Comparison of ENCODE assay signal across 3 worm cellular contexts in the genomic region with DNA sequence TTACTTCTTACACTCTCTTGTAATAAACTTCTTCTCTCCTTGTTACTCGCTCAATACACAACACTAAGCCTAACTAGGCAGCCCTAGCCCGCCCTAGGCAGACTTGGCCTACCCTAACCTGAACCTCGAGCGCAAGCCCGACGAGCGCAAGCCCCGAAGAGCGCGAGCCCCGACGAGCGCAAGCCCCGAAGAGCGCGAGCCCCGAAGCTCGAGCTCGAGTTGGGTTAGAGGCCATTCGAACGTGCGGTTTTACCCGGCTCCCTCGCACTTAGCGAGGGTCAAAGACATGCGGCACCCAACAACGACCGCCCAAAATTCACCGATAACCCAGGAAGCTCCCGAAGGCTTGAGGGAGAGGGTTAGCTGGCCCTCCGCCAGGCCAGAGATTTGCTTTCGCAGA.
TF ChIP-seq lines count a peak whose summit lies in the region.

No protein-coding gene starts in this region.

TF ChIP-seq in whole organism, L4 larva, 104 proteins besides CTCF, POLR2A, EP300 and RAD21:
- TF ChIP-seq php-3 (GFP tag; IDR thresholded peaks at IDR 0.05; lab: Robert Waterston, UW) (0 out of 2 replicates have a peak, but pooled peaks have one; percentile 15), set-16 (GFP tag; IDR thresholded peaks at IDR 0.05; lab: Robert Waterston, UW) (peak; percentile 97), ctbp-1 (GFP tag; IDR thresholded peaks at IDR 0.05; lab: Robert Waterston, UW) (0 out of 2 replicates have a peak, but pooled peaks have one; percentile 8), egl-43 (GFP tag; IDR thresholded peaks at IDR 0.05; lab: Robert Waterston, UW) (peak; percentile 38; the same call in 1 of the 2 replicates)

TF ChIP-seq in whole organism, midembryonic, 9 proteins besides CTCF, POLR2A, EP300 and RAD21:
- TF ChIP-seq ztf-29 (GFP tag; IDR thresholded peaks at IDR 0.05; lab: Robert Waterston, UW) (peak; percentile 33; the same call in 1 of the 2 replicates), flt-1 (GFP tag; IDR thresholded peaks at IDR 0.05; lab: Robert Waterston, UW) (peak; percentile 39; the same call in 1 of the 2 replicates)

TF ChIP-seq in whole organism, young adult, 124 proteins besides CTCF, POLR2A, EP300 and RAD21:
- 0 out of 2 replicates have a peak, but pooled peaks have one; percentile 60 for TF ChIP-seq sea-2 (GFP tag; IDR thresholded peaks at IDR 0.05; lab: Robert Waterston, UW)
- peak; percentile 93; the same call in 1 of the 2 replicates for TF ChIP-seq egrh-3 (GFP tag; IDR thresholded peaks at IDR 0.05; lab: Robert Waterston, UW)
- TF ChIP-seq ztf-25 (GFP tag; IDR thresholded peaks at IDR 0.05; lab: Robert Waterston, UW) = 0 out of 2 replicates have a peak, but pooled peaks have one; percentile 42
- TF ChIP-seq mcd-1 (GFP tag; IDR thresholded peaks at IDR 0.05; lab: Robert Waterston, UW) = peak; percentile 26; the same call in 1 of the 2 replicates
- TF ChIP-seq lin-26 (GFP tag; IDR thresholded peaks at IDR 0.05; lab: Robert Waterston, UW) = peak; percentile 97
- peak; percentile 75; the same call in 1 of the 2 replicates for TF ChIP-seq zfh-2 (GFP tag; conservative IDR thresholded peaks at IDR 0.05; lab: Robert Waterston, UW)
- peak; percentile 34; the same call in 1 of the 2 replicates for TF ChIP-seq dox-1 (GFP tag; IDR thresholded peaks at IDR 0.05; lab: Robert Waterston, UW)
- peak; percentile 43; the same call in 1 of the 2 replicates for TF ChIP-seq madf-6 (GFP tag; IDR thresholded peaks at IDR 0.05; lab: Robert Waterston, UW)
- peak; percentile 78; the same call in 1 of the 2 replicates for TF ChIP-seq attf-6 (GFP tag; IDR thresholded peaks at IDR 0.05; lab: Robert Waterston, UW)
TF ChIP-seq in whole organism, young adult: peak in this region for 9; not testable (repeated sequence) for 115.
